Worm (Caenorhabditis elegans) whole organism, L1 larva: Measurements from ENCODE around the gene K02E2.7.
"Not testable (repeated sequence)": the region's sequence is repeated elsewhere in the genome, so short reads cannot be mapped to it uniquely, and the experiment has no call there.

ENCODE experiments used
- C34B4.2 ChIP-seq: sonication (generic microtip); optimal IDR thresholded peaks from 2 replicates; lab custom pipeline; 2017; ENCODE audit warnings: mild to moderate bottlenecking, missing genetic modification characterization, missing compliant biosample characterization
- F16B12.6 ChIP-seq: fragments of 150-350 bp; optimal IDR thresholded peaks from 2 replicates; lab custom pipeline; 2014; ENCODE audit warnings: missing biosample characterization, missing genetic modification characterization
- ceh-82 ChIP-seq, 3 experiments: fragments of 150-350 bp in 1 of 3; sonication (generic microtip) in 2 of 3; optimal IDR thresholded peaks; 2 replicates each; lab custom pipeline; 2014 to 2017; ENCODE audit warnings: missing biosample characterization in 3 of 3, missing genetic modification characterization in 3 of 3
- fos-1 ChIP-seq: fragments of 150-350 bp; optimal IDR thresholded peaks from 2 replicates; lab custom pipeline; 2014; ENCODE audit warnings: missing biosample characterization, missing genetic modification characterization
- mep-1 ChIP-seq: fragments of 150-350 bp; optimal IDR thresholded peaks from 2 replicates; lab custom pipeline; 2014; ENCODE audit warnings: missing biosample characterization, missing genetic modification characterization
- nhr-19 ChIP-seq: fragments of 200-800 bp; sonication (Bioruptor generic); conservative IDR thresholded peaks from 2 replicates; pipeline ENCODE4 v1.3.6; 2022; ENCODE audit warnings: missing genetic modification characterization, missing compliant biosample characterization
- nhr-76 ChIP-seq: sonication (generic microtip); optimal IDR thresholded peaks from 2 replicates; lab custom pipeline; 2017; ENCODE audit warnings: missing biosample characterization, missing genetic modification characterization
- pqm-1 ChIP-seq: sonication (generic microtip); optimal IDR thresholded peaks from 3 replicates; lab custom pipeline; 2017; ENCODE audit warnings: missing biosample characterization, missing genetic modification characterization
- snpc-4 ChIP-seq: fragments of 150-350 bp; optimal IDR thresholded peaks from 2 replicates; lab custom pipeline; 2014; ENCODE audit warnings: missing biosample characterization, missing genetic modification characterization

DNA sequence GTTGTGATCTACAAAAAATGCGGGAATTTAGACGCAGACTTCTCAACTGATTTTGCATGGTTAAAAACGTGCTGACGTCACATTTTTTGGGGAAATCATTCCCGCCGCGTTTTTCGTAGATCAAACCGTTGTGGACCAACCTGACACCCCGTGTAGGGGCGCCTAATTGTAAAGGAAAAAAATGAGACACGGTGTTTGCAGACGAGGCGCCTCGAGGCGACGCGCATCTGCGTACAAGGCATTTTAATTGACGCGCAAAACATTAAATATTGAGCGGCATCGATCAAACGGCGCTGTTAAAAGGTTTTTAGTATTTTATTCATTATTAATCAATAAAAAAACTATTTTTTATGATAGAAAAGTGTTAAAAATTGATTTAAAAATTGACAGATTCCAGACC, 44.5 kb upstream of the K02E2.7 start:
- TF ChIP-seq pqm-1 (tag; lab: Kevin White, UChicago); mep-1; snpc-4 (tag; lab: Kevin White, UChicago); nhr-76; fos-1 (tag; lab: Kevin White, UChicago); C34B4.2; nhr-19 (GFP tag; lab: Robert Waterston, UW); ceh-82 (tag; optimal IDR thresholded peaks at IDR 0.05; lab: Kevin White, UChicago): not testable (repeated sequence)
- peak; percentile 72 for TF ChIP-seq F16B12.6 (tag; lab: Kevin White, UChicago)
